Fruit fly (Drosophila melanogaster) whole organism, embryonic: ENCODE measurements around the gene Acyp.

Source experiments
- CG1024 ChIP-seq: fragments of 200-800 bp; sonication (Bioruptor generic); IDR thresholded peaks from 2 replicates; pipeline ENCODE4 v1.3.6; 2022; ENCODE audit warnings: missing biosample characterization, missing genetic modification characterization
- CG10543 ChIP-seq: fragments of 200-800 bp; sonication (Bioruptor generic); optimal IDR thresholded peaks from 3 replicates; lab custom pipeline; 2017; ENCODE audit warnings: missing biosample characterization, mild to moderate bottlenecking, missing genetic modification characterization, moderate library complexity
- CG11093 ChIP-seq: fragments of 200-800 bp; sonication (Bioruptor generic); IDR thresholded peaks from 3 replicates; pipeline ENCODE4 v1.3.6; 2022; ENCODE audit warnings: missing biosample characterization, missing genetic modification characterization
- CG12104 ChIP-seq: fragments of 200-800 bp; sonication (Bioruptor generic); optimal IDR thresholded peaks from 3 replicates; lab custom pipeline; 2016; ENCODE audit warnings: missing biosample characterization, missing genetic modification characterization
- CG14050 ChIP-seq: fragments of 200-800 bp; sonication (Bioruptor generic); IDR thresholded peaks from 3 replicates; pipeline ENCODE4 v1.3.6; 2022; ENCODE audit warnings: missing biosample characterization, missing genetic modification characterization
- CG14441 ChIP-seq: fragments of 200-800 bp; sonication (Bioruptor generic); IDR thresholded peaks from 2 replicates; pipeline ENCODE4 v1.3.6; 2022; ENCODE audit warnings: missing biosample characterization, missing genetic modification characterization
- CG17186 ChIP-seq: fragments of 200-800 bp; sonication (Bioruptor generic); optimal IDR thresholded peaks from 3 replicates; lab custom pipeline; 2017; ENCODE audit warnings: missing biosample characterization, missing genetic modification reagents, missing genetic modification characterization
- CG2120 ChIP-seq: fragments of 200-800 bp; sonication (Bioruptor generic); optimal IDR thresholded peaks from 3 replicates; lab custom pipeline; 2016; ENCODE audit warnings: missing biosample characterization, missing genetic modification characterization
- CG2202 ChIP-seq: fragments of 200-800 bp; sonication (Bioruptor generic); optimal IDR thresholded peaks from 2 replicates; lab custom pipeline; 2018; ENCODE audit warnings: missing biosample characterization, mild to moderate bottlenecking, missing genetic modification characterization
- CG3281 ChIP-seq: fragments of 200-800 bp; sonication (Bioruptor generic); optimal IDR thresholded peaks from 3 replicates; lab custom pipeline; 2017; ENCODE audit warnings: missing biosample characterization, mild to moderate bottlenecking, missing genetic modification characterization
- CG4854 ChIP-seq: fragments of 200-800 bp; sonication (Bioruptor generic); optimal IDR thresholded peaks from 2 replicates; lab custom pipeline; 2016; ENCODE audit warnings: missing biosample characterization, missing genetic modification characterization, inconsistent platforms
- CG7839 ChIP-seq: fragments of 200-800 bp; sonication (Bioruptor generic); optimal IDR thresholded peaks from 3 replicates; lab custom pipeline; 2018; ENCODE audit warnings: missing biosample characterization, mild to moderate bottlenecking, missing genetic modification characterization, moderate library complexity
- CG9437 ChIP-seq: fragments of 200-800 bp; sonication (Bioruptor generic); optimal IDR thresholded peaks from 2 replicates; lab custom pipeline; 2018; ENCODE audit warnings: missing biosample characterization, mild to moderate bottlenecking, missing genetic modification characterization
- CHES-1-like ChIP-seq: fragments of 200-800 bp; sonication (Bioruptor generic); optimal IDR thresholded peaks from 2 replicates; lab custom pipeline; 2016; ENCODE audit warnings: missing biosample characterization, missing genetic modification characterization
- CrebB ChIP-seq: fragments of 200-800 bp; sonication (Bioruptor generic); optimal IDR thresholded peaks from 3 replicates; lab custom pipeline; 2018; ENCODE audit warnings: missing biosample characterization, mild to moderate bottlenecking, missing genetic modification characterization
- D ChIP-seq, 2 experiments: fragments of 200-800 bp in 1 of 2; fragments of >200 bp in 1 of 2; sonication (Bioruptor generic) in 1 of 2; optimal IDR thresholded peaks; 2 replicates in 1 of 2; 3 replicates in 1 of 2; lab custom pipeline; 2017; ENCODE audit warnings: mild to moderate bottlenecking in 1 of 2, missing biosample characterization in 1 of 2, missing genetic modification characterization in 1 of 2, missing genetic modification reagents in 1 of 2
- Dp ChIP-seq: fragments of 200-800 bp; sonication (Bioruptor generic); optimal IDR thresholded peaks from 2 replicates; lab custom pipeline; 2018; ENCODE audit warnings: missing biosample characterization, mild to moderate bottlenecking, missing genetic modification characterization, moderate library complexity
- ERR ChIP-seq: fragments of 200-800 bp; sonication (Bioruptor generic); optimal IDR thresholded peaks from 2 replicates; lab custom pipeline; 2016; ENCODE audit warnings: missing biosample characterization, missing genetic modification characterization
- Ets97D ChIP-seq: fragments of 200-800 bp; sonication (Bioruptor generic); optimal IDR thresholded peaks from 3 replicates; lab custom pipeline; 2016; ENCODE audit warnings: missing biosample characterization, missing genetic modification characterization
- HLH4C ChIP-seq: fragments of 200-800 bp; sonication (Bioruptor generic); IDR thresholded peaks from 3 replicates; pipeline ENCODE4 v1.3.6; 2022; ENCODE audit warnings: missing biosample characterization, missing genetic modification characterization; ENCODE audit not compliant: partially characterized antibody
- Hmx ChIP-seq: fragments of 200-800 bp; sonication (Bioruptor generic); optimal IDR thresholded peaks from 2 replicates; lab custom pipeline; 2016; ENCODE audit warnings: missing biosample characterization, missing genetic modification characterization
- Lhr ChIP-seq: fragments of 200-800 bp; sonication (Bioruptor generic); optimal IDR thresholded peaks from 3 replicates; lab custom pipeline; 2017; ENCODE audit warnings: mild to moderate bottlenecking, missing biosample characterization, missing genetic modification reagents, missing genetic modification characterization
- Nf-YC ChIP-seq: fragments of 200-800 bp; optimal IDR thresholded peaks from 3 replicates; lab custom pipeline; 2019; ENCODE audit warnings: missing biosample characterization, mild to moderate bottlenecking, missing genetic modification characterization, moderate library complexity
- Trl ChIP-seq, 3 experiments: fragments of >200 bp in 2 of 3; fragments of 200-800 bp in 1 of 3; sonication (Bioruptor generic) in 1 of 3; optimal IDR thresholded peaks; 2 replicates in 1 of 3; 3 replicates in 2 of 3; lab custom pipeline; 2016 to 2017; ENCODE audit warnings: missing biosample characterization in 1 of 3, missing genetic modification characterization in 1 of 3
- Xbp1 ChIP-seq: fragments of 200-800 bp; sonication (Bioruptor generic); optimal IDR thresholded peaks from 3 replicates; lab custom pipeline; 2016; ENCODE audit warnings: missing biosample characterization, mild to moderate bottlenecking, missing genetic modification characterization
- ac ChIP-seq: fragments of 200-800 bp; sonication (Bioruptor generic); optimal IDR thresholded peaks from 3 replicates; lab custom pipeline; 2017; ENCODE audit warnings: missing biosample characterization, mild to moderate bottlenecking, missing genetic modification characterization
- ato ChIP-seq: fragments of 200-800 bp; sonication (Bioruptor generic); IDR thresholded peaks from 2 replicates; pipeline ENCODE4 v1.3.6; 2022; ENCODE audit warnings: missing biosample characterization, missing genetic modification characterization; ENCODE audit not compliant: partially characterized antibody
- bigmax ChIP-seq: fragments of 200-800 bp; sonication (Bioruptor generic); optimal IDR thresholded peaks from 2 replicates; lab custom pipeline; 2018; ENCODE audit warnings: missing biosample characterization, mild to moderate bottlenecking, missing genetic modification characterization
- cg ChIP-seq: fragments of 200-800 bp; sonication (Bioruptor generic); optimal IDR thresholded peaks from 3 replicates; lab custom pipeline; 2019; ENCODE audit warnings: missing biosample characterization, mild to moderate bottlenecking, missing genetic modification characterization, moderate library complexity
- chinmo ChIP-seq: fragments of 200-800 bp; sonication (Bioruptor generic); IDR thresholded peaks from 4 replicates; pipeline ENCODE4 v1.3.6; 2022; ENCODE audit warnings: missing biosample characterization, missing genetic modification characterization; ENCODE audit not compliant: partially characterized antibody
- ci ChIP-seq: fragments of 200-800 bp; sonication (Bioruptor generic); IDR thresholded peaks from 3 replicates; pipeline ENCODE4 v1.3.6; 2022; ENCODE audit warnings: missing biosample characterization, missing genetic modification characterization
- corto ChIP-seq: fragments of 200-800 bp; sonication (Bioruptor generic); optimal IDR thresholded peaks from 2 replicates; lab custom pipeline; 2016; ENCODE audit warnings: missing biosample characterization, mild to moderate bottlenecking, missing genetic modification characterization, moderate library complexity
- crol ChIP-seq: fragments of 200-800 bp; sonication (Bioruptor generic); IDR thresholded peaks from 2 replicates; pipeline ENCODE4 v1.3.6; 2022; ENCODE audit warnings: missing biosample characterization, missing genetic modification characterization
- dan ChIP-seq: fragments of 200-800 bp; sonication (Bioruptor generic); IDR thresholded peaks from 2 replicates; pipeline ENCODE4 v1.3.6; 2022; ENCODE audit warnings: missing biosample characterization, missing genetic modification characterization
- dimm ChIP-seq: fragments of 200-800 bp; sonication (Bioruptor generic); IDR thresholded peaks from 2 replicates; pipeline ENCODE4 v1.3.6; 2022; ENCODE audit warnings: missing biosample characterization, missing genetic modification characterization
- disco-r ChIP-seq: fragments of 200-800 bp; sonication (Bioruptor generic); optimal IDR thresholded peaks from 2 replicates; lab custom pipeline; 2016; ENCODE audit warnings: missing biosample characterization, missing genetic modification characterization
- gsb-n ChIP-seq: fragments of 200-800 bp; sonication (Bioruptor generic); optimal IDR thresholded peaks from 3 replicates; lab custom pipeline; 2018; ENCODE audit warnings: missing biosample characterization, mild to moderate bottlenecking, missing genetic modification characterization
- hth ChIP-seq: fragments of >200 bp; optimal IDR thresholded peaks from 2 replicates; lab custom pipeline; 2017; ENCODE audit warnings: inconsistent platforms
- jumu ChIP-seq: fragments of 200-800 bp; sonication (Bioruptor generic); optimal IDR thresholded peaks from 3 replicates; lab custom pipeline; 2016; ENCODE audit warnings: missing biosample characterization, missing genetic modification characterization
- kah ChIP-seq: fragments of 200-800 bp; sonication (Bioruptor generic); optimal IDR thresholded peaks from 2 replicates; lab custom pipeline; 2018; ENCODE audit warnings: missing biosample characterization, mild to moderate bottlenecking, missing genetic modification characterization
- lab ChIP-seq: fragments of 200-800 bp; sonication (Bioruptor generic); optimal IDR thresholded peaks from 3 replicates; lab custom pipeline; 2017; ENCODE audit warnings: missing biosample characterization, missing genetic modification characterization, mild to moderate bottlenecking, moderate library complexity, missing genetic modification reagents
- ranshi ChIP-seq: fragments of 200-800 bp; sonication (Bioruptor generic); IDR thresholded peaks from 2 replicates; pipeline ENCODE4 v1.3.6; 2022; ENCODE audit warnings: missing biosample characterization, missing genetic modification characterization
- sc ChIP-seq, 3 experiments: fragments of >200 bp in 2 of 3; fragments of 200-800 bp in 1 of 3; sonication (Bioruptor generic) in 1 of 3; optimal IDR thresholded peaks; 2 replicates in 2 of 3; 3 replicates in 1 of 3; lab custom pipeline; 2017; ENCODE audit warnings: mild to moderate bottlenecking in 1 of 3, missing biosample characterization in 1 of 3, missing genetic modification characterization in 1 of 3, missing genetic modification reagents in 1 of 3
- stwl ChIP-seq: fragments of 200-800 bp; sonication (Bioruptor generic); optimal IDR thresholded peaks from 3 replicates; lab custom pipeline; 2018; ENCODE audit warnings: missing biosample characterization, mild to moderate bottlenecking, missing genetic modification characterization, moderate library complexity
- tio ChIP-seq: fragments of 200-800 bp; sonication (Bioruptor generic); optimal IDR thresholded peaks from 2 replicates; lab custom pipeline; 2017; ENCODE audit warnings: missing biosample characterization, missing genetic modification characterization, inconsistent platforms
- toy ChIP-seq: fragments of 200-800 bp; sonication (Bioruptor generic); IDR thresholded peaks from 2 replicates; pipeline ENCODE4 v1.3.6; 2022; ENCODE audit warnings: missing biosample characterization, missing genetic modification characterization
- trem ChIP-seq: fragments of 200-800 bp; optimal IDR thresholded peaks from 3 replicates; lab custom pipeline; 2019; ENCODE audit warnings: missing biosample characterization, mild to moderate bottlenecking, missing genetic modification characterization, moderate library complexity
- yki ChIP-seq: fragments of >200 bp; optimal IDR thresholded peaks from 3 replicates; lab custom pipeline; 2018
- z ChIP-seq: fragments of 200-800 bp; sonication (Bioruptor generic); IDR thresholded peaks from 3 replicates; pipeline ENCODE4 v1.3.6; 2022; ENCODE audit warnings: missing biosample characterization, missing genetic modification characterization

Acyp gene

DNA sequence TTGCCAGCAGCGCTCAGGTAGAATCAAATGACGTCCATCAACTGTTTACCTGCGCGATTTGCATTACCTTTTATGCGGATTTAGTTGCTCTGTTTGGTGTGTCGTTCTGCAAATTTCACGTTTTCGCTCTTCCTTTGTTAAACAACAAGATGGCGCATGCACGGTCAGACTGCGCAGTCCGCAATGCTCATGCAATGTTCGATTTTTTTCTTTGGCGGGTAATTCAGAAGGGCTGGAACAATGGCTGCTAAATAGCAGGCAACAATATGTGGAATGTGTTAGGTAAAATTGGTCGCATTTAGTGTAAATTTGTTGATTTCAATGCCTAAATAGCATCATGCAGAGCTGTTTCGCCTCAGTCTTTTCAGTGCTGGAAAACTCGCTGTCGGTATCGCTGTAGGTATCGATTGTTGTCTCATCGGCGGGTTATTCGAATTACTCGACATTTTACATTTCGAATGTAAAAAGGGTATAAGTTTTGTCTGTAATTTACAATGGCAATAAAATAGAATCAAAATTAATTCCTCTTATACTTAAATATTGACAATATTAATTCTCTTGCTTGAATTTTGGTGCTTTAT is 7.5 kb upstream of the Acyp start, which contains the start of gene Smg5 (continued):
- TF ChIP-seq CG12104 (peak; percentile 86), CHES-1-like (GFP tag; lab: Kevin White, UChicago) (peak; percentile 96), z (GFP tag; lab: Robert Waterston, UW) (0 out of 3 replicates have a peak, but pooled peaks have one; percentile 5), CG2120 (GFP tag; lab: Kevin White, UChicago) (peak; percentile 98), CG17186 (GFP tag; lab: Kevin White, UChicago) (peak; percentile 96), CG11093 (GFP tag; lab: Robert Waterston, UW) (peak; percentile 84; the same call in 2 of the 3 replicates), jumu (GFP tag; lab: Kevin White, UChicago) (peak; percentile 92), dan (GFP tag; lab: Robert Waterston, UW) (peak; percentile 86), toy (GFP tag; lab: Robert Waterston, UW) (peak; percentile 80), corto (GFP tag; lab: Kevin White, UChicago) (peak; percentile 65), CG2202 (tag; lab: Kevin White, UChicago) (peak; percentile 61), Lhr (GFP tag; lab: Kevin White, UChicago) (peak; percentile 79), D (optimal IDR thresholded peaks at IDR 0.05; lab: Kevin White, UChicago) (peak; percentile 97), D (GFP tag; optimal IDR thresholded peaks at IDR 0.05; lab: Kevin White, UChicago) (peak; percentile 89), kah (GFP tag; lab: Kevin White, UChicago) (no peak), hth (lab: Kevin White, UChicago) (no peak), CG14441 (GFP tag; lab: Robert Waterston, UW) (peak; percentile 95), dimm (GFP tag; lab: Robert Waterston, UW) (peak; percentile 86), HLH4C (GFP tag; lab: Robert Waterston, UW) (peak; percentile 94), CG9437 (GFP tag; lab: Kevin White, UChicago) (peak; percentile 80), stwl (peak; percentile 76), crol (peak; percentile 47), sc (optimal IDR thresholded peaks at IDR 0.05; lab: Kevin White, UChicago) (no peak), sc (GFP tag; optimal IDR thresholded peaks at IDR 0.05; lab: Kevin White, UChicago) (peak; percentile 22), CG7839 (tag; lab: Kevin White, UChicago) (peak; percentile 79), lab (GFP tag; lab: Kevin White, UChicago) (peak; percentile 78), chinmo (GFP tag; lab: Robert Waterston, UW) (peak; percentile 88; the same call in 1 of the 4 replicates), Nf-YC (peak; percentile 72), disco-r (GFP tag; lab: Kevin White, UChicago) (peak; percentile 94), CrebB (peak; percentile 51), CG3281 (GFP tag; lab: Kevin White, UChicago) (peak; percentile 68), CG10543 (peak; percentile 87), Trl (optimal IDR thresholded peaks at IDR 0.05; lab: Kevin White, UChicago) (peak in 1 of 2 experiments; percentile 14), Trl (GFP tag; optimal IDR thresholded peaks at IDR 0.05; lab: Kevin White, UChicago) (peak; percentile 97), Ets97D (GFP tag; lab: Kevin White, UChicago) (peak; percentile 96), ranshi (GFP tag; lab: Robert Waterston, UW) (peak; percentile 90), ci (GFP tag; lab: Robert Waterston, UW) (peak; percentile 97), ERR (GFP tag; lab: Kevin White, UChicago) (peak; percentile 84), CG1024 (peak; percentile 92), yki (lab: Kevin White, UChicago) (no peak), trem (peak; percentile 78), CG14050 (peak; percentile 94), tio (GFP tag; lab: Kevin White, UChicago) (no peak), Dp (GFP tag; lab: Kevin White, UChicago) (peak; percentile 91), Xbp1 (GFP tag; lab: Kevin White, UChicago) (peak; percentile 98), cg (GFP tag; lab: Kevin White, UChicago) (peak; percentile 69), ato (GFP tag; lab: Robert Waterston, UW) (peak; percentile 96), Hmx (peak; percentile 76), CG4854 (GFP tag; lab: Kevin White, UChicago) (peak; percentile 86), bigmax (GFP tag; lab: Kevin White, UChicago) (no peak), ac (GFP tag; lab: Kevin White, UChicago) (peak; percentile 37), gsb-n (no peak)
